Worm (Caenorhabditis elegans) whole organism, L4 larva: ENCODE data around the gene cept-1.

Experiments used
- F10B5.3 ChIP-seq: sonication (generic microtip); optimal IDR thresholded peaks from 2 replicates; lab custom pipeline; 2016; ENCODE audit warnings: mild to moderate bottlenecking, missing genetic modification characterization, missing compliant biosample characterization
- T26A8.4 ChIP-seq: fragments of 200-800 bp; sonication (Bioruptor generic); IDR thresholded peaks from 2 replicates; pipeline ENCODE4 v1.3.6; 2022; ENCODE audit warnings: missing genetic modification characterization, missing compliant biosample characterization
- arid-1 ChIP-seq: fragments of 200-800 bp; sonication (Bioruptor generic); conservative IDR thresholded peaks from 2 replicates; pipeline ENCODE4 v1.3.6; 2022; ENCODE audit warnings: missing genetic modification reagents, missing genetic modification characterization, missing compliant biosample characterization
- ceh-44 ChIP-seq: fragments of 200-800 bp; sonication (Bioruptor generic); IDR thresholded peaks from 2 replicates; pipeline ENCODE4 v1.3.6; 2022; ENCODE audit warnings: missing genetic modification reagents, missing genetic modification characterization, missing compliant biosample characterization
- ces-1 ChIP-seq: fragments of 150-350 bp; sonication (generic microtip); optimal IDR thresholded peaks from 4 replicates; lab custom pipeline; 2014; ENCODE audit warnings: missing biosample characterization, missing genetic modification reagents, missing genetic modification characterization
- dpl-1 ChIP-seq: fragments of 150-350 bp; optimal IDR thresholded peaks from 2 replicates; lab custom pipeline; 2014; ENCODE audit warnings: missing biosample characterization, missing genetic modification reagents, missing genetic modification characterization
- dve-1 ChIP-seq: sonication (generic microtip); optimal IDR thresholded peaks from 2 replicates; lab custom pipeline; 2017; ENCODE audit warnings: antibody characterized with exemption, mild to moderate bottlenecking, missing genetic modification characterization, missing compliant biosample characterization; ENCODE audit not compliant: insufficient read depth
- fos-1 ChIP-seq: fragments of 150-350 bp; optimal IDR thresholded peaks from 2 replicates; lab custom pipeline; 2014; ENCODE audit warnings: missing biosample characterization, missing genetic modification characterization
- mxl-3 ChIP-seq: fragments of 200-800 bp; sonication (Bioruptor generic); optimal IDR thresholded peaks from 2 replicates; lab custom pipeline; 2018; ENCODE audit warnings: mild to moderate bottlenecking, missing genetic modification characterization, missing compliant biosample characterization
- nhr-11 ChIP-seq: fragments of 150-350 bp; optimal IDR thresholded peaks from 2 replicates; lab custom pipeline; 2014; ENCODE audit warnings: missing biosample characterization, missing genetic modification characterization
- nhr-237 ChIP-seq: sonication (generic microtip); optimal IDR thresholded peaks from 2 replicates; lab custom pipeline; 2017; ENCODE audit warnings: missing biosample characterization, missing genetic modification characterization
- nhr-77 ChIP-seq: fragments of 150-350 bp; optimal IDR thresholded peaks from 2 replicates; lab custom pipeline; 2014; ENCODE audit warnings: missing biosample characterization, missing genetic modification characterization
- spr-3 ChIP-seq: fragments of 200-800 bp; sonication (Bioruptor generic); optimal IDR thresholded peaks from 2 replicates; lab custom pipeline; 2018; ENCODE audit warnings: mild to moderate bottlenecking, missing genetic modification characterization, missing compliant biosample characterization

DNA sequence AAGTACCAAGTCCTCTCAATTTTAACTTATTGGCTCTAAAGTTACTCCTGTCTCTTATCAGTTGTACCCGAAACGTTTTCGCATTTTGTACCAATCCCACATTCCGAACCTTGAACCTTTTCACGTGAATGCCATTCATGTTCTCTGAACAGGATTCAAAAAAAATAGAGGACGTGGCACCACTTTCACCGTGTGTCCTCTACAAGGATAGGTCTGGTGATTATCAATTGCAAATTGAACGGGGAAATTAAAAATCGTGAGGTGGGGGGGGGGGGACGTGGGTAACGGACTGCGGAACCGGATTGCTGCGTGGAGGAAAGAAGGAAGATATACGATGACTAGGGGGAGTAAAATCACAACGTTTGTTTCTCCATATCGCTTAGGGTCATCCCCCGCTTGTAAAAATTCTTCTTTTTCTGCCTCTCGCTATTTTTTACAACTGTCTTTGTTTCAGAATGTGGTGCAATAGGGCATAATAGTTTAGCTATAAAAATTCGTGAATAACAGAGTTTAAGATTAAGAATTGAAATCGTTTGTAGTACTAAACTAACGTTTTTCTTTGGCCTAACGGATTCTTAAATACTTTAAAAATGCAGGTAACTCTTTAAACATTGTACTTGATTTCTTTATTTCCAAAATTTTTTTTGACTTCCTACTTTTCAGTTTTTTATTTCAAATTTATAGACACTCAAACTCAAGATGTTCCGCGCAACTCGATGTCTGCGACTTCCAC, 20.0 kb downstream of the cept-1 start, which contains the start of gene alh-13:
- TF ChIP-seq ces-1 (GFP tag; lab: Kevin White, UChicago): no peak
- TF ChIP-seq arid-1 (GFP tag; lab: Robert Waterston, UW): no peak
- TF ChIP-seq mxl-3: peak; percentile 77
- TF ChIP-seq nhr-237 (tag; lab: Kevin White, UChicago): no peak
- no peak for TF ChIP-seq nhr-11 (tag; lab: Kevin White, UChicago)
- no peak for TF ChIP-seq dpl-1 (GFP tag; lab: Kevin White, UChicago)
- TF ChIP-seq F10B5.3 (tag; lab: Kevin White, UChicago): no peak
- no peak for TF ChIP-seq nhr-77
- peak; percentile 42 for TF ChIP-seq dve-1
- no peak for TF ChIP-seq T26A8.4 (GFP tag; lab: Robert Waterston, UW)
- TF ChIP-seq fos-1: no peak
- TF ChIP-seq spr-3 (GFP tag; lab: Kevin White, UChicago): no peak
- no peak for TF ChIP-seq ceh-44 (GFP tag; lab: Robert Waterston, UW)
